Fruit fly (Drosophila melanogaster) whole organism, wandering third instar larva: ENCODE results near the gene Cralbp.

Source experiments
- Abd-B ChIP-seq: fragments of >200 bp; optimal IDR thresholded peaks from 2 replicates; lab custom pipeline; 2017; ENCODE audit warnings: missing biosample characterization, missing genetic modification characterization
- CG32264 ChIP-seq: fragments of 200-800 bp; sonication (Bioruptor generic); optimal IDR thresholded peaks from 2 replicates; lab custom pipeline; 2016; ENCODE audit warnings: missing biosample characterization, missing genetic modification characterization
- CG9705 ChIP-seq: fragments of 200-800 bp; sonication (Bioruptor generic); optimal IDR thresholded peaks from 2 replicates; lab custom pipeline; 2018; ENCODE audit warnings: missing biosample characterization, mild to moderate bottlenecking, missing genetic modification characterization
- CrebA ChIP-seq: fragments of 200-800 bp; sonication (Bioruptor generic); optimal IDR thresholded peaks from 2 replicates; lab custom pipeline; 2016; ENCODE audit warnings: missing biosample characterization, mild to moderate bottlenecking, missing genetic modification characterization, borderline replicate concordance
- Dfd ChIP-seq: fragments of >200 bp; optimal IDR thresholded peaks from 2 replicates; lab custom pipeline; 2017; ENCODE audit warnings: missing biosample characterization, missing genetic modification characterization
- Dif ChIP-seq: fragments of 200-275, 200-300 bp; sonication (Bioruptor generic); optimal IDR thresholded peaks from 2 replicates; lab custom pipeline; 2018; ENCODE audit warnings: missing biosample characterization, missing genetic modification characterization; ENCODE audit not compliant: partially characterized antibody
- GATAd ChIP-seq: sonication (Bioruptor generic); optimal IDR thresholded peaks from 2 replicates; lab custom pipeline; 2016; ENCODE audit warnings: missing biosample characterization, missing genetic modification characterization
- HLH106 ChIP-seq: fragments of 200-800 bp; optimal IDR thresholded peaks from 3 replicates; lab custom pipeline; 2019; ENCODE audit warnings: missing biosample characterization, mild to moderate bottlenecking, missing genetic modification characterization, moderate library complexity
- Hnf4 ChIP-seq: fragments of 200-800 bp; sonication (Bioruptor generic); optimal IDR thresholded peaks from 2 replicates; lab custom pipeline; 2016; ENCODE audit warnings: missing biosample characterization, mild to moderate bottlenecking, missing genetic modification characterization
- Hr78 ChIP-seq: fragments of >200 bp; optimal IDR thresholded peaks from 2 replicates; lab custom pipeline; 2017; ENCODE audit warnings: missing biosample characterization, missing genetic modification characterization
- Hr83 ChIP-seq: fragments of 200-300 bp; sonication (Bioruptor generic); optimal IDR thresholded peaks from 2 replicates; lab custom pipeline; 2016; ENCODE audit warnings: missing biosample characterization, mild to moderate bottlenecking, missing genetic modification characterization, moderate library complexity; ENCODE audit not compliant: poor library complexity, severe bottlenecking
- Jra ChIP-seq: sonication (Bioruptor generic); optimal IDR thresholded peaks from 2 replicates; lab custom pipeline; 2016; ENCODE audit warnings: missing biosample characterization, missing genetic modification characterization
- Mio ChIP-seq: sonication (Bioruptor generic); optimal IDR thresholded peaks from 2 replicates; lab custom pipeline; 2016; ENCODE audit warnings: missing biosample characterization, missing genetic modification characterization
- Myc ChIP-seq: fragments of >200 bp; optimal IDR thresholded peaks from 2 replicates; lab custom pipeline; 2017
- N ChIP-seq: fragments of >200 bp; optimal IDR thresholded peaks from 2 replicates; lab custom pipeline; 2018; ENCODE audit warnings: missing biosample characterization, missing external identifiers, missing genetic modification characterization
- OdsH ChIP-seq: fragments of 200-800 bp; sonication (Bioruptor generic); optimal IDR thresholded peaks from 2 replicates; lab custom pipeline; 2016; ENCODE audit warnings: missing biosample characterization, mild to moderate bottlenecking, missing genetic modification characterization
- Rel ChIP-seq, 2 experiments: fragments of 200-800 bp; sonication (Bioruptor generic) in 1 of 2; optimal IDR thresholded peaks; 2 replicates in 1 of 2; 3 replicates in 1 of 2; lab custom pipeline; 2016 to 2019; ENCODE audit warnings: mild to moderate bottlenecking in 2 of 2, missing biosample characterization in 2 of 2, missing genetic modification characterization in 2 of 2, moderate library complexity in 1 of 2
- Sp1 ChIP-seq: fragments of 200-800 bp; sonication (Bioruptor generic); optimal IDR thresholded peaks from 3 replicates; lab custom pipeline; 2019; ENCODE audit warnings: missing biosample characterization, mild to moderate bottlenecking, missing genetic modification characterization, moderate library complexity
- Vsx2 ChIP-seq: fragments of 200-300, 225-300 bp; sonication (Bioruptor generic); optimal IDR thresholded peaks from 2 replicates; lab custom pipeline; 2018; ENCODE audit warnings: missing biosample characterization, missing genetic modification characterization; ENCODE audit not compliant: partially characterized antibody
- br ChIP-seq: fragments of 200-800 bp; sonication (Bioruptor generic); optimal IDR thresholded peaks from 2 replicates; lab custom pipeline; 2016; ENCODE audit warnings: missing biosample characterization, missing genetic modification characterization
- brk ChIP-seq: fragments of 200-800 bp; sonication (Bioruptor generic); optimal IDR thresholded peaks from 2 replicates; lab custom pipeline; 2016; ENCODE audit warnings: missing biosample characterization, mild to moderate bottlenecking, missing genetic modification characterization
- dl ChIP-seq, 2 experiments: fragments of 175-275, 200-275 bp in 1 of 2; fragments of 200-275 bp in 1 of 2; sonication (Bioruptor generic); optimal IDR thresholded peaks; lab custom pipeline; 2018; ENCODE audit warnings: mild to moderate bottlenecking in 2 of 2, missing biosample characterization in 2 of 2, missing genetic modification characterization in 2 of 2, moderate library complexity in 2 of 2; ENCODE audit not compliant: partially characterized antibody in 2 of 2, insufficient read depth in 1 of 2
- dmrt93B ChIP-seq: fragments of 200-800 bp; sonication (Bioruptor generic); optimal IDR thresholded peaks from 2 replicates; lab custom pipeline; 2018; ENCODE audit warnings: missing biosample characterization, mild to moderate bottlenecking, missing genetic modification characterization
- dsf ChIP-seq: sonication (Bioruptor generic); optimal IDR thresholded peaks from 2 replicates; lab custom pipeline; 2016; ENCODE audit warnings: missing biosample characterization, missing genetic modification characterization, borderline replicate concordance
- ey ChIP-seq: fragments of 200-800 bp; sonication (Bioruptor generic); optimal IDR thresholded peaks from 2 replicates; lab custom pipeline; 2016; ENCODE audit warnings: missing biosample characterization, missing genetic modification characterization
- foxo ChIP-seq, 2 experiments: fragments of 200-800 bp; sonication (Bioruptor generic); optimal IDR thresholded peaks; 2 replicates in 1 of 2; 3 replicates in 1 of 2; lab custom pipeline; 2016 to 2017; ENCODE audit warnings: missing biosample characterization in 2 of 2, missing genetic modification characterization in 2 of 2
- fru ChIP-seq: fragments of 200-800 bp; sonication (Bioruptor generic); optimal IDR thresholded peaks from 3 replicates; lab custom pipeline; 2016; ENCODE audit warnings: missing biosample characterization, mild to moderate bottlenecking, missing genetic modification characterization
- h ChIP-seq: fragments of 200-800 bp; sonication (Bioruptor generic); optimal IDR thresholded peaks from 3 replicates; lab custom pipeline; 2016; ENCODE audit warnings: missing biosample characterization, mild to moderate bottlenecking, missing genetic modification characterization
- jim ChIP-seq: fragments of 175-275, 200-325 bp; sonication (Bioruptor generic); optimal IDR thresholded peaks from 2 replicates; lab custom pipeline; 2016; ENCODE audit warnings: missing biosample characterization, mild to moderate bottlenecking, missing genetic modification characterization
- lola ChIP-seq: fragments of >200 bp; optimal IDR thresholded peaks from 2 replicates; lab custom pipeline; 2017; ENCODE audit warnings: missing biosample characterization, missing genetic modification characterization
- pan ChIP-seq: fragments of >200 bp; optimal IDR thresholded peaks from 2 replicates; lab custom pipeline; 2017
- psq ChIP-seq: fragments of 200-800 bp; sonication (Bioruptor generic); optimal IDR thresholded peaks from 3 replicates; lab custom pipeline; 2017; ENCODE audit warnings: missing biosample characterization, mild to moderate bottlenecking, missing genetic modification characterization, moderate library complexity
- rgr ChIP-seq: fragments of 200-800 bp; sonication (Bioruptor generic); optimal IDR thresholded peaks from 3 replicates; lab custom pipeline; 2016; ENCODE audit warnings: missing biosample characterization, mild to moderate bottlenecking, missing genetic modification characterization
- sage ChIP-seq: fragments of 200-800 bp; sonication (Bioruptor generic); optimal IDR thresholded peaks from 2 replicates; lab custom pipeline; 2016; ENCODE audit warnings: missing biosample characterization, mild to moderate bottlenecking, missing genetic modification characterization
- sv ChIP-seq: fragments of 200-800 bp; sonication (Bioruptor generic); optimal IDR thresholded peaks from 3 replicates; lab custom pipeline; 2016; ENCODE audit warnings: missing biosample characterization, missing genetic modification characterization
- tai ChIP-seq: sonication (Bioruptor generic); optimal IDR thresholded peaks from 2 replicates; lab custom pipeline; 2016; ENCODE audit warnings: missing biosample characterization, missing genetic modification characterization
- usp ChIP-seq: fragments of >200 bp; optimal IDR thresholded peaks from 2 replicates; lab custom pipeline; 2017; ENCODE audit warnings: missing biosample characterization, missing genetic modification characterization
- woc ChIP-seq: sonication (Bioruptor generic); optimal IDR thresholded peaks from 2 replicates; lab custom pipeline; 2016; ENCODE audit warnings: missing biosample characterization, mild to moderate bottlenecking, missing genetic modification characterization

Cralbp gene

dm6 chr3L:5821506-5821905 is 35.0 kb upstream of the Cralbp start:
- no peak for TF ChIP-seq Sp1 (GFP tag; lab: Kevin White, UChicago)
- peak; percentile 4 for TF ChIP-seq rgr (GFP tag; lab: Kevin White, UChicago)
- TF ChIP-seq h (GFP tag; lab: Kevin White, UChicago), result peak; percentile 13
- TF ChIP-seq Vsx2 (GFP tag; lab: Kevin White, UChicago), result no peak
- TF ChIP-seq sage (GFP tag; lab: Kevin White, UChicago), result no peak

dm6 chr3L:5820793-5821192 is 34.3 kb upstream of the Cralbp start:
- TF ChIP-seq dmrt93B (GFP tag; lab: Kevin White, UChicago) (no peak), pan (no peak), Dif (no peak), br (GFP tag; lab: Kevin White, UChicago) (no peak), brk (no peak)

dm6 chr3L:5820039-5820438 is 33.5 kb upstream of the Cralbp start:
- TF ChIP-seq foxo (GFP tag; optimal IDR thresholded peaks at IDR 0.05; lab: Kevin White, UChicago) (peak in 1 of 2 experiments; percentile 35), Mio (no peak), sv (GFP tag; lab: Kevin White, UChicago) (no peak), jim (no peak), ey (GFP tag; lab: Kevin White, UChicago) (peak; percentile 15), Dfd (GFP tag; lab: Kevin White, UChicago) (no peak), dmrt93B (GFP tag; lab: Kevin White, UChicago) (no peak), Vsx2 (GFP tag; lab: Kevin White, UChicago) (no peak), Sp1 (GFP tag; lab: Kevin White, UChicago) (peak; percentile 10), usp (GFP tag; lab: Kevin White, UChicago) (no peak), Myc (no peak), N (GFP tag; lab: Kevin White, UChicago) (no peak), Rel (GFP tag; optimal IDR thresholded peaks at IDR 0.05; lab: Kevin White, UChicago) (no peak), Rel (tag; optimal IDR thresholded peaks at IDR 0.05; lab: Kevin White, UChicago) (no peak), OdsH (GFP tag; lab: Kevin White, UChicago) (no peak), CG32264 (no peak), Abd-B (GFP tag; lab: Kevin White, UChicago) (no peak), Jra (GFP tag; lab: Kevin White, UChicago) (no peak), rgr (GFP tag; lab: Kevin White, UChicago) (peak; percentile 45), fru (GFP tag; lab: Kevin White, UChicago) (peak; percentile 7), CrebA (GFP tag; lab: Kevin White, UChicago) (no peak), h (GFP tag; lab: Kevin White, UChicago) (peak; percentile 8)

dm6 chr3L:5819310-5819709 is 32.8 kb upstream of the Cralbp start:
- TF ChIP-seq usp (GFP tag; lab: Kevin White, UChicago) (no peak), lola (GFP tag; lab: Kevin White, UChicago) (no peak), dl (GFP tag; optimal IDR thresholded peaks at IDR 0.05; lab: Kevin White, UChicago; ENCODE audit: insufficient read depth in 1 of 2, partially characterized antibody in 2 of 2) (no peak), Hr83 (GFP tag; lab: Kevin White, UChicago) (no peak), pan (no peak), OdsH (GFP tag; lab: Kevin White, UChicago) (peak; percentile 59), jim (no peak), h (GFP tag; lab: Kevin White, UChicago) (peak; percentile 62), Dfd (GFP tag; lab: Kevin White, UChicago) (no peak), Abd-B (GFP tag; lab: Kevin White, UChicago) (no peak), Hnf4 (peak; percentile 16), woc (GFP tag; lab: Kevin White, UChicago) (no peak), Myc (no peak), ey (GFP tag; lab: Kevin White, UChicago) (peak; percentile 51), GATAd (GFP tag; lab: Kevin White, UChicago) (no peak), CG9705 (GFP tag; lab: Kevin White, UChicago) (no peak), Dif (no peak), rgr (GFP tag; lab: Kevin White, UChicago) (peak; percentile 61), brk (no peak), sv (GFP tag; lab: Kevin White, UChicago) (peak; percentile 18), fru (GFP tag; lab: Kevin White, UChicago) (peak; percentile 28), psq (no peak), Vsx2 (GFP tag; lab: Kevin White, UChicago) (no peak), N (GFP tag; lab: Kevin White, UChicago) (no peak), Jra (GFP tag; lab: Kevin White, UChicago) (no peak), foxo (GFP tag; optimal IDR thresholded peaks at IDR 0.05; lab: Kevin White, UChicago) (peak in 1 of 2 experiments; percentile 63), tai (GFP tag; lab: Kevin White, UChicago) (no peak), Sp1 (GFP tag; lab: Kevin White, UChicago) (peak; percentile 29), br (GFP tag; lab: Kevin White, UChicago) (no peak), sage (GFP tag; lab: Kevin White, UChicago) (no peak), CG32264 (peak; percentile 24), Hr78 (GFP tag; lab: Kevin White, UChicago) (no peak), dmrt93B (GFP tag; lab: Kevin White, UChicago) (peak; percentile 38), dsf (GFP tag; lab: Kevin White, UChicago) (no peak), Rel (GFP tag; optimal IDR thresholded peaks at IDR 0.05; lab: Kevin White, UChicago) (no peak), Rel (tag; optimal IDR thresholded peaks at IDR 0.05; lab: Kevin White, UChicago) (no peak), Mio (no peak), HLH106 (tag; lab: Kevin White, UChicago) (peak; percentile 72), CrebA (GFP tag; lab: Kevin White, UChicago) (no peak)
